Fruit fly (Drosophila melanogaster) whole organism, embryonic: Measurements from ENCODE around the gene CG4455.
A peak's percentile ranks its signal among the peaks of the same experiment; 100 is the strongest.

Source experiments
- Ada2b ChIP-seq: fragments of 200-800 bp; sonication (Bioruptor generic); IDR thresholded peaks from 2 replicates; pipeline ENCODE4 v1.3.6; 2022; ENCODE audit warnings: missing biosample characterization, missing genetic modification characterization
- Adf1 ChIP-seq: fragments of 200-800 bp; sonication (Bioruptor generic); IDR thresholded peaks from 2 replicates; pipeline ENCODE4 v1.3.6; 2022; ENCODE audit warnings: missing biosample characterization, missing genetic modification characterization
- BtbVII ChIP-seq: fragments of 200-800 bp; sonication (Bioruptor generic); optimal IDR thresholded peaks from 3 replicates; lab custom pipeline; 2017; ENCODE audit warnings: missing biosample characterization, mild to moderate bottlenecking, missing genetic modification characterization
- CG10462 ChIP-seq: fragments of 200-800 bp; sonication (Bioruptor generic); optimal IDR thresholded peaks from 2 replicates; lab custom pipeline; 2016; ENCODE audit warnings: missing biosample characterization, missing genetic modification characterization
- CG10979 ChIP-seq: fragments of 200-800 bp; sonication (Bioruptor generic); optimal IDR thresholded peaks from 2 replicates; lab custom pipeline; 2018; ENCODE audit warnings: missing biosample characterization, mild to moderate bottlenecking, missing genetic modification characterization, moderate library complexity
- CG11247 ChIP-seq: fragments of 200-800 bp; sonication (Bioruptor generic); IDR thresholded peaks from 2 replicates; pipeline ENCODE4 v1.3.6; 2022; ENCODE audit warnings: missing biosample characterization, missing genetic modification characterization
- CG12155 ChIP-seq: fragments of 200-800 bp; sonication (Bioruptor generic); optimal IDR thresholded peaks from 3 replicates; lab custom pipeline; 2016; ENCODE audit warnings: missing biosample characterization, missing genetic modification characterization
- CG13624 ChIP-seq: fragments of 200-800 bp; sonication (Bioruptor generic); optimal IDR thresholded peaks from 2 replicates; lab custom pipeline; 2016; ENCODE audit warnings: missing biosample characterization, missing genetic modification characterization
- CG13894 ChIP-seq: fragments of 200-800 bp; sonication (Bioruptor generic); optimal IDR thresholded peaks from 3 replicates; lab custom pipeline; 2018; ENCODE audit warnings: missing biosample characterization, mild to moderate bottlenecking, missing genetic modification characterization, moderate library complexity
- CG14050 ChIP-seq: fragments of 200-800 bp; sonication (Bioruptor generic); IDR thresholded peaks from 3 replicates; pipeline ENCODE4 v1.3.6; 2022; ENCODE audit warnings: missing biosample characterization, missing genetic modification characterization
- CG14667 ChIP-seq: fragments of 200-800 bp; sonication (Bioruptor generic); IDR thresholded peaks from 2 replicates; pipeline ENCODE4 v1.3.6; 2022; ENCODE audit warnings: missing biosample characterization, missing genetic modification characterization
- CG14710 ChIP-seq: fragments of 200-800 bp; sonication (Bioruptor generic); optimal IDR thresholded peaks from 3 replicates; lab custom pipeline; 2019; ENCODE audit warnings: missing biosample characterization, mild to moderate bottlenecking, missing genetic modification characterization, moderate library complexity
- CG15269 ChIP-seq: fragments of 200-800 bp; sonication (Bioruptor generic); optimal IDR thresholded peaks from 2 replicates; lab custom pipeline; 2018; ENCODE audit warnings: missing biosample characterization, mild to moderate bottlenecking, missing genetic modification characterization, moderate library complexity
- CG15696 ChIP-seq: fragments of 200-800 bp; sonication (Bioruptor generic); optimal IDR thresholded peaks from 2 replicates; lab custom pipeline; 2019; ENCODE audit warnings: missing biosample characterization, mild to moderate bottlenecking, missing genetic modification characterization, moderate library complexity
- CG18599 ChIP-seq: fragments of 200-800 bp; sonication (Bioruptor generic); optimal IDR thresholded peaks from 3 replicates; lab custom pipeline; 2017; ENCODE audit warnings: missing biosample characterization, missing genetic modification characterization, mild to moderate bottlenecking, moderate library complexity, missing genetic modification reagents
- CG2875 ChIP-seq: fragments of 200-800 bp; sonication (Bioruptor generic); optimal IDR thresholded peaks from 2 replicates; lab custom pipeline; 2017; ENCODE audit warnings: missing biosample characterization, mild to moderate bottlenecking, missing genetic modification characterization, missing genetic modification reagents
- CG31224 ChIP-seq: fragments of 200-800 bp; sonication (Bioruptor generic); IDR thresholded peaks from 2 replicates; pipeline ENCODE4 v1.3.6; 2022; ENCODE audit warnings: missing biosample characterization, missing genetic modification characterization
- CG34422 ChIP-seq: fragments of 200-800 bp; sonication (Bioruptor generic); IDR thresholded peaks from 3 replicates; pipeline ENCODE4 v1.3.6; 2022; ENCODE audit warnings: missing biosample characterization, missing genetic modification characterization
- CG3726 ChIP-seq: fragments of 200-800 bp; sonication (Bioruptor generic); IDR thresholded peaks from 3 replicates; pipeline ENCODE4, ENCODE4 v1.3.6; 2022; ENCODE audit warnings: missing biosample characterization, missing genetic modification characterization
- CG43689 ChIP-seq: fragments of 200-800 bp; sonication (Bioruptor generic); IDR thresholded peaks from 2 replicates; pipeline ENCODE4 v1.3.6; 2022; ENCODE audit warnings: missing biosample characterization, missing genetic modification characterization
- CG6683 ChIP-seq: fragments of 200-800 bp; sonication (Bioruptor generic); optimal IDR thresholded peaks from 2 replicates; lab custom pipeline; 2017; ENCODE audit warnings: missing biosample characterization, mild to moderate bottlenecking, missing genetic modification characterization, missing genetic modification reagents
- CG7372 ChIP-seq: fragments of 200-800 bp; sonication (Bioruptor generic); IDR thresholded peaks from 2 replicates; pipeline ENCODE4 v1.3.6; 2022; ENCODE audit warnings: missing biosample characterization, missing genetic modification characterization
- CG9437 ChIP-seq: fragments of 200-800 bp; sonication (Bioruptor generic); optimal IDR thresholded peaks from 2 replicates; lab custom pipeline; 2018; ENCODE audit warnings: missing biosample characterization, mild to moderate bottlenecking, missing genetic modification characterization
- Deaf1 ChIP-seq: fragments of 200-800 bp; optimal IDR thresholded peaks from 3 replicates; lab custom pipeline; 2019; ENCODE audit warnings: missing biosample characterization, mild to moderate bottlenecking, missing genetic modification characterization, moderate library complexity
- Dfd ChIP-seq, 2 experiments: fragments of >200 bp; optimal IDR thresholded peaks; 2 replicates each; lab custom pipeline; 2017; ENCODE audit warnings: missing biosample characterization in 2 of 2, missing genetic modification characterization in 2 of 2
- H15 ChIP-seq: fragments of 200-800 bp; sonication (Bioruptor generic); IDR thresholded peaks from 3 replicates; pipeline ENCODE4 v1.3.6; 2022; ENCODE audit warnings: missing biosample characterization, missing genetic modification characterization
- HHEX ChIP-seq: fragments of 200-800 bp; sonication (Bioruptor generic); optimal IDR thresholded peaks from 3 replicates; lab custom pipeline; 2017; ENCODE audit warnings: missing biosample characterization, mild to moderate bottlenecking, missing genetic modification characterization, missing genetic modification reagents
- HmgZ ChIP-seq: fragments of 200-800 bp; sonication (Bioruptor generic); optimal IDR thresholded peaks from 2 replicates; lab custom pipeline; 2018; ENCODE audit warnings: missing biosample characterization, mild to moderate bottlenecking, missing genetic modification characterization
- Hr51 ChIP-seq, 2 experiments: fragments of 200-800 bp; sonication (Bioruptor generic); optimal IDR thresholded peaks; 2 replicates in 1 of 2; 3 replicates in 1 of 2; lab custom pipeline; 2016 to 2018; ENCODE audit warnings: missing biosample characterization in 2 of 2, missing genetic modification characterization in 2 of 2, mild to moderate bottlenecking in 1 of 2, moderate library complexity in 1 of 2
- MTF-1 ChIP-seq: fragments of 200-800 bp; sonication (Bioruptor generic); optimal IDR thresholded peaks from 2 replicates; lab custom pipeline; 2018; ENCODE audit warnings: missing biosample characterization, mild to moderate bottlenecking, missing genetic modification characterization, borderline replicate concordance
- NC2β ChIP-seq: fragments of 200-800 bp; sonication (Bioruptor generic); optimal IDR thresholded peaks from 2 replicates; lab custom pipeline; 2016; ENCODE audit warnings: missing biosample characterization, missing genetic modification characterization
- Optix ChIP-seq: fragments of 200-800 bp; sonication (Bioruptor generic); IDR thresholded peaks from 3 replicates; pipeline ENCODE4 v1.3.6; 2022; ENCODE audit warnings: missing biosample characterization, missing genetic modification characterization
- Sox100B ChIP-seq: fragments of 200-800 bp; sonication (Bioruptor generic); optimal IDR thresholded peaks from 3 replicates; lab custom pipeline; 2018; ENCODE audit warnings: missing biosample characterization, mild to moderate bottlenecking, missing genetic modification characterization
- chif ChIP-seq, 2 experiments: fragments of 200-800 bp; sonication (Bioruptor generic); optimal IDR thresholded peaks; 3 replicates each; lab custom pipeline; 2016; ENCODE audit warnings: missing biosample characterization in 2 of 2, missing genetic modification characterization in 2 of 2
- cwo ChIP-seq: fragments of 200-800 bp; sonication (Bioruptor generic); optimal IDR thresholded peaks from 3 replicates; lab custom pipeline; 2017; ENCODE audit warnings: missing biosample characterization, missing genetic modification characterization, mild to moderate bottlenecking, moderate library complexity, missing genetic modification reagents
- dmrt11E ChIP-seq: fragments of 200-800 bp; sonication (Bioruptor generic); optimal IDR thresholded peaks from 3 replicates; lab custom pipeline; 2018; ENCODE audit warnings: missing biosample characterization, mild to moderate bottlenecking, missing genetic modification characterization, moderate library complexity
- gsb-n ChIP-seq: fragments of 200-800 bp; sonication (Bioruptor generic); optimal IDR thresholded peaks from 3 replicates; lab custom pipeline; 2018; ENCODE audit warnings: missing biosample characterization, mild to moderate bottlenecking, missing genetic modification characterization
- ham ChIP-seq: fragments of 200-800 bp; sonication (Bioruptor generic); IDR thresholded peaks from 2 replicates; pipeline ENCODE4 v1.3.6; 2022; ENCODE audit warnings: missing biosample characterization, missing genetic modification characterization
- inv ChIP-seq: fragments of 200-800 bp; sonication (Bioruptor generic); IDR thresholded peaks from 2 replicates; pipeline ENCODE4 v1.3.6; 2022; ENCODE audit warnings: missing biosample characterization, missing genetic modification characterization; ENCODE audit not compliant: partially characterized antibody
- knrl ChIP-seq: fragments of 200-800 bp; sonication (Bioruptor generic); IDR thresholded peaks from 3 replicates; pipeline ENCODE4 v1.3.6; 2022; ENCODE audit warnings: missing biosample characterization, missing genetic modification characterization; ENCODE audit not compliant: partially characterized antibody
- lilli ChIP-seq: fragments of 200-800 bp; sonication (Bioruptor generic); optimal IDR thresholded peaks from 3 replicates; lab custom pipeline; 2016; ENCODE audit warnings: missing biosample characterization, missing genetic modification characterization
- lola ChIP-seq, 3 experiments: fragments of >200 bp in 2 of 3; fragments of 200-800 bp in 1 of 3; sonication (Bioruptor generic) in 1 of 3; optimal IDR thresholded peaks; 2 replicates each; lab custom pipeline; 2017 to 2019; ENCODE audit warnings: missing biosample characterization in 3 of 3, missing genetic modification characterization in 3 of 3, mild to moderate bottlenecking in 1 of 3, moderate library complexity in 1 of 3
- nom ChIP-seq: fragments of 200-800 bp; sonication (Bioruptor generic); optimal IDR thresholded peaks from 2 replicates; lab custom pipeline; 2017; ENCODE audit warnings: missing biosample characterization, missing genetic modification characterization, mild to moderate bottlenecking, moderate library complexity, missing genetic modification reagents
- pum ChIP-seq: fragments of 200-800 bp; sonication (Bioruptor generic); optimal IDR thresholded peaks from 2 replicates; lab custom pipeline; 2016; ENCODE audit warnings: missing biosample characterization, missing genetic modification characterization
- sens-2 ChIP-seq: fragments of 200-800 bp; sonication (Bioruptor generic); IDR thresholded peaks from 2 replicates; pipeline ENCODE4 v1.3.6; 2022; ENCODE audit warnings: missing biosample characterization, missing genetic modification characterization
- sisA ChIP-seq: fragments of 200-800 bp; sonication (Bioruptor generic); IDR thresholded peaks from 2 replicates; pipeline ENCODE4 v1.3.6; 2022; ENCODE audit warnings: missing biosample characterization, missing genetic modification characterization
- sob ChIP-seq: fragments of 200-800 bp; sonication (Bioruptor generic); IDR thresholded peaks from 2 replicates; pipeline ENCODE4 v1.3.6; 2022; ENCODE audit warnings: missing biosample characterization, missing genetic modification characterization
- sug ChIP-seq: fragments of 200-800 bp; optimal IDR thresholded peaks from 2 replicates; lab custom pipeline; 2019; ENCODE audit warnings: missing biosample characterization, mild to moderate bottlenecking, missing genetic modification characterization, moderate library complexity
- tup ChIP-seq: fragments of 200-800 bp; sonication (Bioruptor generic); optimal IDR thresholded peaks from 2 replicates; lab custom pipeline; 2016; ENCODE audit warnings: missing biosample characterization, mild to moderate bottlenecking, missing genetic modification characterization, moderate library complexity
- vnd ChIP-seq: fragments of 200-800 bp; sonication (Bioruptor generic); IDR thresholded peaks from 3 replicates; pipeline ENCODE4 v1.3.6; 2022; ENCODE audit warnings: missing biosample characterization, missing genetic modification characterization; ENCODE audit not compliant: partially characterized antibody
- zf30C ChIP-seq: fragments of 200-800 bp; sonication (Bioruptor generic); optimal IDR thresholded peaks from 3 replicates; lab custom pipeline; 2018; ENCODE audit warnings: missing biosample characterization, mild to moderate bottlenecking, missing genetic modification characterization

CG4455 gene

dm6 chr2L:16324833-16325232, 27.9 kb upstream of the CG4455 start (continued):
- no peak for TF ChIP-seq CG31224 (GFP tag; lab: Robert Waterston, UW)
- no peak for TF ChIP-seq CG15696 (tag; lab: Kevin White, UChicago)
- TF ChIP-seq CG3726 (GFP tag; lab: Robert Waterston, UW) = no peak
- no peak for TF ChIP-seq sens-2 (GFP tag; lab: Robert Waterston, UW)
- TF ChIP-seq CG13624 (GFP tag; lab: Kevin White, UChicago) = no peak
- no peak for TF ChIP-seq BtbVII (GFP tag; lab: Kevin White, UChicago)
- TF ChIP-seq sug (tag; lab: Kevin White, UChicago) = no peak
- TF ChIP-seq chif (GFP tag; optimal IDR thresholded peaks at IDR 0.05; lab: Kevin White, UChicago) = no peak
- TF ChIP-seq CG18599 (GFP tag; lab: Kevin White, UChicago) = no peak
- no peak for TF ChIP-seq CG13894 (tag; lab: Kevin White, UChicago)
- no peak for TF ChIP-seq CG11247 (GFP tag; lab: Robert Waterston, UW)
- no peak for TF ChIP-seq CG2875
- no peak for TF ChIP-seq lilli (GFP tag; lab: Kevin White, UChicago)
- no peak for TF ChIP-seq CG14667 (GFP tag; lab: Robert Waterston, UW)
- TF ChIP-seq CG34422 (GFP tag; lab: Robert Waterston, UW) = peak; percentile 70; the same call in 2 of the 3 replicates
- no peak for TF ChIP-seq Hr51 (GFP tag; optimal IDR thresholded peaks at IDR 0.05; lab: Kevin White, UChicago)
- no peak for TF ChIP-seq HmgZ
- no peak for TF ChIP-seq Optix (GFP tag; lab: Robert Waterston, UW)
- TF ChIP-seq HHEX (GFP tag; lab: Kevin White, UChicago) = no peak
- no peak for TF ChIP-seq ham (GFP tag; lab: Robert Waterston, UW)
- TF ChIP-seq pum = no peak
- TF ChIP-seq knrl = no peak
- TF ChIP-seq lola (GFP tag; optimal IDR thresholded peaks at IDR 0.05; lab: Kevin White, UChicago) = no peak
- no peak for TF ChIP-seq gsb-n
- no peak for TF ChIP-seq cwo (GFP tag; lab: Kevin White, UChicago)
- TF ChIP-seq CG15269 (tag; lab: Kevin White, UChicago) = no peak
- no peak for TF ChIP-seq CG7372 (GFP tag; lab: Robert Waterston, UW)
- TF ChIP-seq CG14710 (tag; lab: Kevin White, UChicago) = no peak
- TF ChIP-seq vnd (GFP tag; lab: Robert Waterston, UW) = no peak
- no peak for TF ChIP-seq Sox100B (GFP tag; lab: Kevin White, UChicago)
- no peak for TF ChIP-seq sisA (GFP tag; lab: Robert Waterston, UW)
- TF ChIP-seq CG14050 (GFP tag; lab: Robert Waterston, UW) = no peak
- no peak for TF ChIP-seq CG12155
- TF ChIP-seq NC2β = no peak
- no peak for TF ChIP-seq Ada2b
- no peak for TF ChIP-seq CG10462
- TF ChIP-seq zf30C = no peak
- TF ChIP-seq tup (GFP tag; lab: Kevin White, UChicago) = peak; percentile 4
- no peak for TF ChIP-seq MTF-1 (GFP tag; lab: Kevin White, UChicago)
- peak; percentile 53 for TF ChIP-seq Adf1 (GFP tag; lab: Robert Waterston, UW)
- no peak for TF ChIP-seq CG10979 (tag; lab: Kevin White, UChicago)
- TF ChIP-seq dmrt11E = no peak
- TF ChIP-seq inv (GFP tag; lab: Robert Waterston, UW) = no peak
- TF ChIP-seq H15 (GFP tag; lab: Robert Waterston, UW) = no peak
- no peak for TF ChIP-seq Dfd (GFP tag; optimal IDR thresholded peaks at IDR 0.05; lab: Kevin White, UChicago)
- no peak for TF ChIP-seq CG9437
- TF ChIP-seq CG6683 (GFP tag; lab: Kevin White, UChicago) = no peak
- TF ChIP-seq sob (GFP tag; lab: Robert Waterston, UW) = no peak
- TF ChIP-seq Deaf1 (tag; lab: Kevin White, UChicago) = peak; percentile 24
- peak; percentile 73 for TF ChIP-seq nom
- TF ChIP-seq CG43689 = no peak
